Fruit fly (Drosophila melanogaster) whole organism, prepupa: ENCODE measurements around the gene PIG-L.

ENCODE experiments used
- Blimp-1 ChIP-seq: fragments of 200-800 bp; sonication (Bioruptor generic); optimal IDR thresholded peaks from 3 replicates; lab custom pipeline; 2017; ENCODE audit warnings: missing biosample characterization, missing genetic modification characterization, mild to moderate bottlenecking, moderate library complexity, missing genetic modification reagents
- CG16779 ChIP-seq: fragments of 200-800 bp; sonication (Bioruptor generic); optimal IDR thresholded peaks from 3 replicates; lab custom pipeline; 2017; ENCODE audit warnings: missing biosample characterization, mild to moderate bottlenecking, missing genetic modification characterization
- CG6163 ChIP-seq: fragments of 200-800 bp; sonication (Bioruptor generic); IDR thresholded peaks from 3 replicates; pipeline ENCODE4 v1.3.6; 2022; ENCODE audit warnings: missing biosample characterization, missing genetic modification characterization
- CG7368 ChIP-seq: fragments of 200-800 bp; sonication (Bioruptor generic); optimal IDR thresholded peaks from 3 replicates; lab custom pipeline; 2016; ENCODE audit warnings: missing biosample characterization, missing genetic modification characterization
- Eip93F ChIP-seq: fragments of 200-800 bp; sonication (Bioruptor generic); optimal IDR thresholded peaks from 2 replicates; lab custom pipeline; 2016; ENCODE audit warnings: missing biosample characterization, mild to moderate bottlenecking, missing genetic modification characterization
- Gug ChIP-seq: fragments of 200-800 bp; sonication (Bioruptor generic); IDR thresholded peaks from 2 replicates; pipeline ENCODE4 v1.3.6; 2022; ENCODE audit warnings: missing biosample characterization, missing genetic modification characterization
- Hr38 ChIP-seq: sonication (Bioruptor generic); optimal IDR thresholded peaks from 2 replicates; lab custom pipeline; 2016; ENCODE audit warnings: missing biosample characterization, missing genetic modification characterization
- Sox14 ChIP-seq: fragments of 200-800 bp; sonication (Bioruptor generic); optimal IDR thresholded peaks from 3 replicates; lab custom pipeline; 2016; ENCODE audit warnings: missing biosample characterization, missing genetic modification characterization
- acj6 ChIP-seq: fragments of 200-800 bp; sonication (Bioruptor generic); optimal IDR thresholded peaks from 3 replicates; lab custom pipeline; 2016; ENCODE audit warnings: missing biosample characterization, missing genetic modification characterization
- eg ChIP-seq: fragments of 200-800 bp; sonication (Bioruptor generic); IDR thresholded peaks from 3 replicates; pipeline ENCODE4 v1.3.6; 2022; ENCODE audit warnings: missing biosample characterization, missing genetic modification characterization
- fd85E ChIP-seq: fragments of 200-800 bp; sonication (Bioruptor generic); optimal IDR thresholded peaks from 3 replicates; lab custom pipeline; 2016; ENCODE audit warnings: missing biosample characterization, missing genetic modification characterization
- topi ChIP-seq: fragments of 200-800 bp; sonication (Bioruptor generic); optimal IDR thresholded peaks from 3 replicates; lab custom pipeline; 2016; ENCODE audit warnings: missing biosample characterization, missing genetic modification characterization

DNA sequence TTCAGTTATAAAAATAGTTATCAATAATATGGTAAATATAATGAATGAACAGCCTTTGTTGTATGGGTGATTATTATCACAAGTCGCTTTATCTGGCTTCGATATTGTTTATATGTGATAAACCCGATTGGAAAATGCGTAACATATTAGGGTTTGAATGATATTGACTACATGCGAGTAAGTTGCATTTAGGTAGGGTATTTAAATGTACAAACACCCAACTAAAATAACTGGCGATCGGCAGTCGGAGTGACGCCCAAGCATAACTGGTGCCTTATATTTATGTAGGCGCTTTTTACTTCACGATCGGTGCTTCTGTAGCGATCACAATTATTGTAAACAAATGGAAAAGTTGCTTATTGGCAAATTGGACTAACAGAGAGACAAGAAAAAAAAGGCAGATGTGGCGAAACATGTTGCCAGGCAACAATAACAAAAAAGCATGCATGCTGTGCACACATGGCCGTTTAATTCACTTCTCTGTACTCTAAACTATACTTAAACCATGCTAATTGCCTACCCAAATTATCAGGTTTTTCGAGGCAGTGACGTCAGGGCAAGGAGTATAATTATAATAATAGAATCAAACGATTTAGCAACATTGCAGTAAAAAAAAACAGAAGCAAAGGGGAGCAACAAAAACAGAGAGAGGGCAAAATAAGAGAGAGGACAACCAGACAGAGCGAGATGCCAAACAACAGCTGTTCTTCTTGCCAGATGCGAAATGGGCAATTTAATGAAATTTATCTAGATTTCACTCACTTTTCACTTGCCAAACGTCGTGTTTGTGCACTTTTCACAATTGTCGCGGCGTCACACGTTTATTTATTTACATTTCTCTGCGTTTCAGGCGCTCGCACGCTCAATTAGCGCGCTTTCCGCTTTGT is 13.5 kb downstream of the PIG-L start:
- TF ChIP-seq Sox14 (GFP tag; lab: Kevin White, UChicago) = peak; percentile 5
- no peak for TF ChIP-seq eg (GFP tag; lab: Robert Waterston, UW)
- TF ChIP-seq Hr38 (GFP tag; lab: Kevin White, UChicago) = no peak
- TF ChIP-seq CG7368 = no peak
- no peak for TF ChIP-seq fd85E
- TF ChIP-seq Eip93F (GFP tag; lab: Kevin White, UChicago) = no peak
- TF ChIP-seq topi (GFP tag; lab: Kevin White, UChicago) = no peak
- TF ChIP-seq Gug = no peak
- no peak for TF ChIP-seq Blimp-1
- peak; percentile 39 for TF ChIP-seq CG16779 (tag; lab: Kevin White, UChicago)
- no peak for TF ChIP-seq CG6163 (GFP tag; lab: Robert Waterston, UW)
- no peak for TF ChIP-seq acj6 (GFP tag; lab: Kevin White, UChicago)
